Worm (Caenorhabditis elegans) whole organism, L2 larva: ENCODE results near the gene BE0003N10.1.

Experiments
- F13H6.1 ChIP-seq: sonication (generic microtip); optimal IDR thresholded peaks from 2 replicates; lab custom pipeline; 2016; ENCODE audit warnings: missing genetic modification characterization, missing compliant biosample characterization
- ZK546.5 ChIP-seq: sonication (generic microtip); optimal IDR thresholded peaks from 2 replicates; lab custom pipeline; 2017; ENCODE audit warnings: missing biosample characterization, missing genetic modification characterization
- ceh-16 ChIP-seq: fragments of 150-350 bp; optimal IDR thresholded peaks from 2 replicates; lab custom pipeline; 2014; ENCODE audit warnings: missing biosample characterization, missing genetic modification characterization
- dmd-4 ChIP-seq: sonication (generic microtip); optimal IDR thresholded peaks from 2 replicates; lab custom pipeline; 2017; ENCODE audit warnings: missing biosample characterization, missing genetic modification characterization
- nhr-11 ChIP-seq: fragments of 150-350 bp; optimal IDR thresholded peaks from 2 replicates; lab custom pipeline; 2014; ENCODE audit warnings: missing biosample characterization, missing genetic modification characterization
- nhr-12 ChIP-seq: fragments of 150-350 bp; optimal IDR thresholded peaks from 2 replicates; lab custom pipeline; 2014; ENCODE audit warnings: missing biosample characterization, missing genetic modification characterization
- nhr-21 ChIP-seq: fragments of 150-350 bp; optimal IDR thresholded peaks from 2 replicates; lab custom pipeline; 2014; ENCODE audit warnings: missing biosample characterization, missing genetic modification characterization
- nhr-77 ChIP-seq: fragments of 150-350 bp; optimal IDR thresholded peaks from 2 replicates; lab custom pipeline; 2014; ENCODE audit warnings: missing biosample characterization, missing genetic modification characterization
- skn-1 ChIP-seq: sonication (generic microtip); optimal IDR thresholded peaks from 2 replicates; lab custom pipeline; 2017; ENCODE audit warnings: missing biosample characterization, missing genetic modification characterization
- unc-39 ChIP-seq: fragments of 150-350 bp; optimal IDR thresholded peaks from 2 replicates; lab custom pipeline; 2014; ENCODE audit warnings: missing biosample characterization, missing genetic modification characterization
- unc-62 ChIP-seq: fragments of 150-350 bp; optimal IDR thresholded peaks from 2 replicates; lab custom pipeline; 2014; ENCODE audit warnings: missing biosample characterization, missing genetic modification reagents, missing genetic modification characterization
- ztf-4 ChIP-seq: fragments of 150-350 bp; optimal IDR thresholded peaks from 2 replicates; lab custom pipeline; 2014; ENCODE audit warnings: missing biosample characterization, missing genetic modification characterization

- TF ChIP-seq ZK546.5 (tag; lab: Kevin White, UChicago): no peak
- TF ChIP-seq ceh-16 (tag; lab: Kevin White, UChicago): no peak
- TF ChIP-seq unc-62 (GFP tag; lab: Kevin White, UChicago): no peak
- TF ChIP-seq F13H6.1 (tag; lab: Kevin White, UChicago): no peak
- TF ChIP-seq nhr-11 (tag; lab: Kevin White, UChicago): no peak
- TF ChIP-seq nhr-77: no peak
- TF ChIP-seq dmd-4 (tag; lab: Kevin White, UChicago): no peak
- no peak for TF ChIP-seq nhr-12 (tag; lab: Kevin White, UChicago)
- TF ChIP-seq unc-39 (tag; lab: Kevin White, UChicago): no peak
- TF ChIP-seq ztf-4: no peak
- no peak for TF ChIP-seq skn-1
- no peak for TF ChIP-seq nhr-21 (tag; lab: Kevin White, UChicago)
These were observed 14.6 kb downstream of the BE0003N10.1 start for ce11 chrIII:1051877-1052276.
